Worm (Caenorhabditis elegans) whole organism, L1 larva: ENCODE data around the gene ttm-2.

Experiments used
- C04F5.9 ChIP-seq: sonication (generic microtip); optimal IDR thresholded peaks from 2 replicates; lab custom pipeline; 2016; ENCODE audit warnings: missing genetic modification characterization, missing compliant biosample characterization
- alr-1 ChIP-seq: fragments of 200-800 bp; sonication (Bioruptor generic); optimal IDR thresholded peaks from 2 replicates; lab custom pipeline; 2018; ENCODE audit warnings: borderline replicate concordance, mild to moderate bottlenecking, missing genetic modification characterization, missing compliant biosample characterization
- blmp-1 ChIP-seq: fragments of 150-350 bp; optimal IDR thresholded peaks from 2 replicates; lab custom pipeline; 2014; ENCODE audit warnings: missing biosample characterization, missing genetic modification characterization
- ceh-82 ChIP-seq, 3 experiments: fragments of 150-350 bp in 1 of 3; sonication (generic microtip) in 2 of 3; optimal IDR thresholded peaks; 2 replicates each; lab custom pipeline; 2014 to 2017; ENCODE audit warnings: missing biosample characterization in 3 of 3, missing genetic modification characterization in 3 of 3
- ceh-88 ChIP-seq: fragments of 200-800 bp; sonication (Bioruptor generic); IDR thresholded peaks from 2 replicates; pipeline ENCODE4 v1.3.6; 2022; ENCODE audit warnings: missing genetic modification characterization, missing compliant biosample characterization
- ceh-90 ChIP-seq: sonication (generic microtip); optimal IDR thresholded peaks from 2 replicates; lab custom pipeline; 2016; ENCODE audit warnings: missing genetic modification characterization, missing compliant biosample characterization
- ces-1 ChIP-seq: fragments of 150-350 bp; optimal IDR thresholded peaks from 2 replicates; lab custom pipeline; 2014; ENCODE audit warnings: missing biosample characterization, missing genetic modification reagents, missing genetic modification characterization
- egl-13 ChIP-seq: sonication (generic microtip); optimal IDR thresholded peaks from 2 replicates; lab custom pipeline; 2016; ENCODE audit warnings: missing genotype, missing genetic modification reagents, missing genetic modification characterization, missing compliant biosample characterization
- egl-27 ChIP-seq, 2 experiments: fragments of 150-350 bp in 1 of 2; sonication (generic microtip); optimal IDR thresholded peaks; 3 replicates each; lab custom pipeline; 2017 to 2018; ENCODE audit warnings: missing biosample characterization in 2 of 2, missing genetic modification characterization in 2 of 2, missing genetic modification reagents in 2 of 2
- elt-2 ChIP-seq: sonication (generic microtip); optimal IDR thresholded peaks from 2 replicates; lab custom pipeline; 2016; ENCODE audit warnings: missing genetic modification characterization, mild to moderate bottlenecking, inconsistent platforms, missing compliant biosample characterization, missing genetic modification reagents
- fkh-10 ChIP-seq: sonication (generic microtip); optimal IDR thresholded peaks from 2 replicates; lab custom pipeline; 2017; ENCODE audit warnings: missing biosample characterization, missing genetic modification reagents, missing genetic modification characterization
- fkh-4 ChIP-seq: sonication (generic microtip); optimal IDR thresholded peaks from 2 replicates; lab custom pipeline; 2016; ENCODE audit warnings: missing compliant biosample characterization, missing genetic modification characterization, borderline replicate concordance
- grh-1 ChIP-seq: fragments of 200-800 bp; sonication (Bioruptor generic); IDR thresholded peaks from 2 replicates; pipeline ENCODE4 v1.3.6; 2022; ENCODE audit warnings: missing genetic modification reagents, missing genetic modification characterization, missing compliant biosample characterization
- hlh-4 ChIP-seq: sonication (generic microtip); optimal IDR thresholded peaks from 2 replicates; lab custom pipeline; 2016; ENCODE audit warnings: mild to moderate bottlenecking, missing genetic modification characterization, missing compliant biosample characterization
- lin-14 ChIP-seq: fragments of 200-800 bp; sonication (Bioruptor generic); optimal IDR thresholded peaks from 2 replicates; lab custom pipeline; 2018; ENCODE audit warnings: mild to moderate bottlenecking, missing genetic modification characterization, moderate library complexity, missing compliant biosample characterization
- lin-15B ChIP-seq: fragments of 150-350 bp; sonication (generic microtip); optimal IDR thresholded peaks from 3 replicates; lab custom pipeline; 2014; ENCODE audit warnings: missing biosample characterization, missing genetic modification characterization
- lin-35 ChIP-seq, 2 experiments: fragments of 150-350 bp; optimal IDR thresholded peaks; 2 replicates each; lab custom pipeline; 2014; ENCODE audit warnings: missing biosample characterization in 2 of 2, missing genetic modification characterization in 2 of 2, missing genetic modification reagents in 2 of 2
- lsy-2 ChIP-seq, 2 experiments: fragments of 150-350 bp; optimal IDR thresholded peaks; 2 replicates each; lab custom pipeline; 2014; ENCODE audit warnings: missing biosample characterization in 2 of 2, missing genetic modification characterization in 2 of 2
- mep-1 ChIP-seq: fragments of 150-350 bp; optimal IDR thresholded peaks from 2 replicates; lab custom pipeline; 2014; ENCODE audit warnings: missing biosample characterization, missing genetic modification characterization
- nhr-12 ChIP-seq: sonication (generic microtip); optimal IDR thresholded peaks from 2 replicates; lab custom pipeline; 2017; ENCODE audit warnings: missing biosample characterization, missing genetic modification characterization
- nhr-20 ChIP-seq: sonication (generic microtip); optimal IDR thresholded peaks from 2 replicates; lab custom pipeline; 2016; ENCODE audit warnings: mild to moderate bottlenecking, missing genetic modification characterization, missing compliant biosample characterization
- nhr-237 ChIP-seq: fragments of 150-350 bp; optimal IDR thresholded peaks from 2 replicates; lab custom pipeline; 2014; ENCODE audit warnings: missing biosample characterization, missing genetic modification characterization
- nhr-71 ChIP-seq: sonication (generic microtip); optimal IDR thresholded peaks from 2 replicates; lab custom pipeline; 2016; ENCODE audit warnings: mild to moderate bottlenecking, missing genetic modification characterization, moderate library complexity, missing compliant biosample characterization
- nhr-76 ChIP-seq: sonication (generic microtip); optimal IDR thresholded peaks from 2 replicates; lab custom pipeline; 2017; ENCODE audit warnings: missing biosample characterization, missing genetic modification characterization
- nhr-84 ChIP-seq: sonication (generic microtip); optimal IDR thresholded peaks from 2 replicates; lab custom pipeline; 2017; ENCODE audit warnings: missing biosample characterization, missing genetic modification characterization
- nhr-85 ChIP-seq: sonication (generic microtip); peaks from one replicate; lab custom pipeline; 2016; ENCODE audit warnings: missing genetic modification characterization, inconsistent platforms, missing compliant biosample characterization
- skn-1 ChIP-seq: fragments of 150-350 bp; optimal IDR thresholded peaks from 2 replicates; lab custom pipeline; 2014; ENCODE audit warnings: missing biosample characterization, missing genetic modification characterization
- snpc-4 ChIP-seq: fragments of 150-350 bp; optimal IDR thresholded peaks from 2 replicates; lab custom pipeline; 2014; ENCODE audit warnings: missing biosample characterization, missing genetic modification characterization
- snu-23 ChIP-seq: sonication (generic microtip); optimal IDR thresholded peaks from 2 replicates; lab custom pipeline; 2016; ENCODE audit warnings: missing genetic modification characterization, missing compliant biosample characterization
- sptf-1 ChIP-seq: fragments of 150-350 bp; optimal IDR thresholded peaks from 2 replicates; lab custom pipeline; 2014; ENCODE audit warnings: missing biosample characterization, missing genetic modification characterization
- sup-37 ChIP-seq: fragments of 200-800 bp; sonication (Bioruptor generic); optimal IDR thresholded peaks from 2 replicates; lab custom pipeline; 2018; ENCODE audit warnings: mild to moderate bottlenecking, missing genetic modification characterization, missing compliant biosample characterization
- swsn-7 ChIP-seq: sonication (generic microtip); optimal IDR thresholded peaks from 2 replicates; lab custom pipeline; 2016; ENCODE audit warnings: missing genetic modification characterization, missing compliant biosample characterization
- tlp-1 ChIP-seq: fragments of 150-350 bp; optimal IDR thresholded peaks from 2 replicates; lab custom pipeline; 2014; ENCODE audit warnings: missing biosample characterization, missing genetic modification characterization
- unc-130 ChIP-seq: fragments of 150-350 bp; optimal IDR thresholded peaks from 2 replicates; lab custom pipeline; 2017; ENCODE audit warnings: missing biosample characterization, missing genetic modification characterization, inconsistent platforms
- unc-30 ChIP-seq: sonication (generic microtip); optimal IDR thresholded peaks from 2 replicates; lab custom pipeline; 2017; ENCODE audit warnings: missing biosample characterization, missing genetic modification characterization
- unc-86 ChIP-seq: sonication (generic microtip); optimal IDR thresholded peaks from 2 replicates; lab custom pipeline; 2016; ENCODE audit warnings: missing genetic modification characterization, missing compliant biosample characterization
- vab-15 ChIP-seq: sonication (generic microtip); optimal IDR thresholded peaks from 2 replicates; lab custom pipeline; 2017; ENCODE audit warnings: missing genotype, mild to moderate bottlenecking, missing genetic modification characterization, missing compliant biosample characterization
- zag-1 ChIP-seq: fragments of 150-350 bp; optimal IDR thresholded peaks from 2 replicates; lab custom pipeline; 2014; ENCODE audit warnings: missing biosample characterization, missing genetic modification characterization
- ztf-11 ChIP-seq, 2 experiments: sonication (generic microtip); optimal IDR thresholded peaks; 2 replicates each; lab custom pipeline; 2016 to 2017; ENCODE audit warnings: missing genetic modification characterization in 2 of 2, missing biosample characterization in 1 of 2, missing compliant biosample characterization in 1 of 2

The ttm-2 gene

ce11 chrII:4762574-4763285 lies 3.5 kb downstream of the ttm-2 start, which contains the start of gene F26G1.2 (continued):
- TF ChIP-seq unc-30 (tag; lab: Kevin White, UChicago), result no peak
- no peak for TF ChIP-seq skn-1
- no peak for TF ChIP-seq ces-1
- peak in 1 of 2 experiments; percentile 24 for TF ChIP-seq lsy-2 (tag; optimal IDR thresholded peaks at IDR 0.05; lab: Kevin White, UChicago)
- no peak for TF ChIP-seq ceh-82 (tag; optimal IDR thresholded peaks at IDR 0.05; lab: Kevin White, UChicago)
- TF ChIP-seq unc-86 (tag; lab: Kevin White, UChicago), result no peak
- peak; percentile 51 for TF ChIP-seq blmp-1 (tag; lab: Kevin White, UChicago)
- TF ChIP-seq zag-1 (tag; lab: Kevin White, UChicago), result no peak
- TF ChIP-seq lin-14 (GFP tag; lab: Kevin White, UChicago), result peak; percentile 8
- TF ChIP-seq ztf-11 (tag; optimal IDR thresholded peaks at IDR 0.05; lab: Kevin White, UChicago), result no peak
- no peak for TF ChIP-seq swsn-7 (tag; lab: Kevin White, UChicago)
- no peak for TF ChIP-seq egl-27 (tag; optimal IDR thresholded peaks at IDR 0.05; lab: Kevin White, UChicago)
- no peak for TF ChIP-seq hlh-4
- TF ChIP-seq snu-23, result peak; percentile 11
- no peak for TF ChIP-seq fkh-4 (tag; lab: Kevin White, UChicago)
- peak; percentile 25; the same call in 1 of the 2 replicates for TF ChIP-seq grh-1 (GFP tag; lab: Robert Waterston, UW)
- TF ChIP-seq nhr-237 (tag; lab: Kevin White, UChicago), result no peak
- TF ChIP-seq fkh-10 (GFP tag; lab: Kevin White, UChicago), result no peak
- no peak for TF ChIP-seq ceh-88 (GFP tag; lab: Robert Waterston, UW)
- no peak for TF ChIP-seq nhr-76 (tag; lab: Kevin White, UChicago)
- TF ChIP-seq alr-1 (tag; lab: Kevin White, UChicago), result no peak
- TF ChIP-seq ceh-90 (tag; lab: Kevin White, UChicago), result no peak
- peak; percentile 50 for TF ChIP-seq nhr-71
- no peak for TF ChIP-seq sup-37
- TF ChIP-seq unc-130 (tag; lab: Kevin White, UChicago), result no peak

DNA sequence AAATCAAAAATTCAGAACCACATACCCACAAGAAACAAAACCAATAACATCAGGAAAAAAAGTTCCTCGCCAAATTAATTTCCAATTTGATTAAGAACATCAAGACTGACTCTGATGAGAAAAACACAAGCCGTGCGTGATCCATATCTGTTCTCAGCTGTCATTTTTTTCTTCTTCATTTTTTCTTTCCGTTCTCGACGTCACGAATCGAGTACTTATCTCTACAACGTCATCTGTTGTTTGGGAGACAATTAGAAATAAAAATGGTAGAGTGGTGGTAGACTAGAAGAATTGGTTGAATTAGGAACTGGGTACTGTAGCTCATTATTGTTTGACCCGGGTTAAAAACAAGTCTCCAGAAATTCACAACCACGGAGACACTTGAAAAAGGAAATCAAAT lies 5.2 kb downstream of the ttm-2 start:
- TF ChIP-seq nhr-12 (tag; lab: Kevin White, UChicago), result no peak
- TF ChIP-seq nhr-71, result peak; percentile 31
- no peak for TF ChIP-seq vab-15 (tag; lab: Kevin White, UChicago)
- peak; percentile 36 for TF ChIP-seq blmp-1 (tag; lab: Kevin White, UChicago)
- TF ChIP-seq egl-13 (tag; lab: Kevin White, UChicago), result no peak
- peak; percentile 9 for TF ChIP-seq snu-23
- TF ChIP-seq nhr-85, result peak; percentile 93
- TF ChIP-seq lsy-2 (tag; optimal IDR thresholded peaks at IDR 0.05; lab: Kevin White, UChicago), result peak in 1 of 2 experiments; percentile 38
- TF ChIP-seq nhr-20, result peak; percentile 48
- no peak for TF ChIP-seq lin-15B
- TF ChIP-seq lin-14 (GFP tag; lab: Kevin White, UChicago), result peak; percentile 37
- peak in 1 of 2 experiments; percentile 4 for TF ChIP-seq lin-35 (GFP tag; optimal IDR thresholded peaks at IDR 0.05; lab: Kevin White, UChicago)

ce11 chrII:4759835-4760234 lies 6.3 kb downstream of the ttm-2 start:
- no peak for TF ChIP-seq snu-23
- peak; percentile 50 for TF ChIP-seq nhr-20
- TF ChIP-seq nhr-85, result peak; percentile 91
- TF ChIP-seq mep-1, result no peak
- no peak for TF ChIP-seq tlp-1 (tag; lab: Kevin White, UChicago)
- TF ChIP-seq ces-1, result no peak
- no peak for TF ChIP-seq nhr-84 (tag; lab: Kevin White, UChicago)
- TF ChIP-seq C04F5.9 (tag; lab: Kevin White, UChicago), result no peak
- TF ChIP-seq nhr-71, result peak; percentile 13
- no peak for TF ChIP-seq snpc-4 (tag; lab: Kevin White, UChicago)
- no peak for TF ChIP-seq grh-1 (GFP tag; lab: Robert Waterston, UW)
- no peak for TF ChIP-seq elt-2
- TF ChIP-seq ceh-82 (tag; optimal IDR thresholded peaks at IDR 0.05; lab: Kevin White, UChicago), result no peak
- TF ChIP-seq lin-14 (GFP tag; lab: Kevin White, UChicago), result peak; percentile 53
- TF ChIP-seq nhr-12 (tag; lab: Kevin White, UChicago), result no peak
- no peak for TF ChIP-seq sptf-1
